Worm (Caenorhabditis elegans): ENCODE measurements around the gene T07H8.11.

DNA sequence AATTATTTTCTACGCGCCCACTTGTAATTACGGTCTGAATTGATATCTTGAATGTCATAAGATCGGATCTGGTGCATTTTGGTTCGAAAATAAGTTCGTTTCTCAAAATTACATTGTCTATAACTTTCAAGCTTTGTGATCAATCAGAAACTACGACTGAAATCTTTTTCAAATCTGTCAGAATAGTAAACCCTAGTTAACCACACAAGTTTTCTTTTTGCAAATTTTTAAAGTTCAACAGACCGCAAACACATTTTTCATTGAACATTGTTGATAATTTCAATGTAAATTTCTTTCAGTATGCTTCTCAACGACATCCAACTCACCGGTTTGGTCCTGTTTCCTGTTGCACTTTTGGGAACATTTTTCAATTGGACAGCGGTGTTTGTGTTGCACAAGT, 20.4 kb upstream of the T07H8.11 start, which contains the start of gene srx-59:
- TF ChIP-seq lsy-2 (tag; optimal IDR thresholded peaks at IDR 0.05) (no peak), blmp-1 (tag; optimal IDR thresholded peaks at IDR 0.05) (no peak), elt-3 (tag; optimal IDR thresholded peaks at IDR 0.05) (no peak), unc-62 (GFP tag; optimal IDR thresholded peaks at IDR 0.05) (no peak), nhr-237 (tag; optimal IDR thresholded peaks at IDR 0.05) (no peak), lin-32 (GFP tag; optimal IDR thresholded peaks at IDR 0.05) (no peak), lin-13 (tag; optimal IDR thresholded peaks at IDR 0.05) (no peak), ces-1 (GFP tag; optimal IDR thresholded peaks at IDR 0.05) (no peak), mab-5 (tag; optimal IDR thresholded peaks at IDR 0.05) (no peak), unc-39 (tag; optimal IDR thresholded peaks at IDR 0.05) (no peak), mls-2 (tag; optimal IDR thresholded peaks at IDR 0.05) (no peak), snpc-4 (tag; optimal IDR thresholded peaks at IDR 0.05) (no peak), sptf-1 (tag; optimal IDR thresholded peaks at IDR 0.05) (no peak), hlh-1 (tag; optimal IDR thresholded peaks at IDR 0.05) (no peak)
